Fruit fly (Drosophila melanogaster): ENCODE data around the gene H15.

H15 gene

DNA sequence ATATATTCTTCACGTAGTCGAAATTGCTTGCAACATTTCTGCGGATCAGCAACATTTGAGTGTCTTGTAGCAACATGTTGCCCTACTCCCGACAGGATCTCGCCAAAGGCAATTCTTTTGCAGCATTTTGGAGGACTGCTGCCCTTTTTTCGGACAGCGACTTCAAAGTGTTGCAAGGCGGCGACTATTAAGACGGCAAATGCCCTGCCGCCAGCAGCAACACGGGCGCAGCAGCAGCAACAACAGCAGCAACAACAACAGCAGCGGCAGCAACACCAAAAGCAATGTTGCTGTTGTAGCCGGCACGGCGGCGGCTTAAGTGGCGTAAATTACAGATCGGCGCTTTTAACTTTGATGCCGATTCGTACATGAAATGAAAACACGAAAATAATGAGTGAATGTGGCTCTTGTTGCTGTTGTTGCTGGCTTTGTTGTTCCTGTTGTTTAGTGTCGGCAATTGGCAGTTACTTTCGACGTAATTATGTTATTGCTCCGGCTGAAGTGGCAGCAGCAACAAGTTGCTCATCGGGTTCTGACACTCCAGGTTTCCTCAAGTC, 10.6 kb downstream of the H15 start:
- TF ChIP-seq CG17801 (GFP tag; optimal IDR thresholded peaks at IDR 0.05; ENCODE audit: partially characterized antibody), result no peak

DNA sequence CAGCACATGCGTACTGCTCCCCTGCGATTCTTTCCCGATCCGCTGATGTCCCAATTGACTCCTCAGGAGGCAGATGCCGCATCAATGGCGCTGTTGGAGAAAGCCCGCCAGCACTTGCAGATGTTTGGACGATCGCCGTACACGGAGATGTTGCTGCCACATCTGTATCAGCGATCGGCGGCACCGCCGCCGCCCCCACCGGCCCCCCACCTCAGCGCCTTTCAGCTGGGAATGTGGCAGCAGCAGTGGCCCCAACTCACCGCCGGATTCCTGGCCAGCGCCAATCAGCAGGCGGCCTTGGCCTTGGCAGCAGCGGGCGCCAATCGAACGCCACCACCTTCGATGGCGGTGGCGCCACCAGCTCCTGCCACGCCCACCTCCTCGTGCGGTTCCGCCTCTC, 11.3 kb downstream of the H15 start:
- no peak for TF ChIP-seq CG17801 (GFP tag; optimal IDR thresholded peaks at IDR 0.05; ENCODE audit: partially characterized antibody)

DNA sequence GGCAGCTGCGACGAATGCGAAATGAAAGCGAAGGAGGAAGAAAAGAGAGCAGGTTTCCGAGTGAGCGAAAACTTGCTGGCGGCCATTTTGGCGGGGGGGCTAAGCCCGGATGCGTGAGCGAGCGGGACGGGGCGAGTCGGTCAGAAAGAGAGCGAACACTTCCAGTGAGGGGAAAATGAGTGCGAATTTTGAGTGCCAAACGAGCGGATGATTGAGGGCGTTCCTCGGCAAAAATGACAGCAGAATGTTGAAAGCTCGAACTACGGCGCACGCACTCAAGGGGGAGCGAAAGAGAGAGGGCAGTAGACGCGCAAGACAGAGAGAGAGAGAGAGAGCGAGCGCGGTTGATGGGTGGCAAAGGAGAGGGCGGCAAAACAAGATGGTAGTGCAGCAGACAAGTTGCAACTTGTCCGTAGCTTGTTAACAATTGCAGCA, 17.5 kb downstream of the H15 start:
- no peak for TF ChIP-seq CG17801 (GFP tag; optimal IDR thresholded peaks at IDR 0.05; ENCODE audit: partially characterized antibody)

DNA sequence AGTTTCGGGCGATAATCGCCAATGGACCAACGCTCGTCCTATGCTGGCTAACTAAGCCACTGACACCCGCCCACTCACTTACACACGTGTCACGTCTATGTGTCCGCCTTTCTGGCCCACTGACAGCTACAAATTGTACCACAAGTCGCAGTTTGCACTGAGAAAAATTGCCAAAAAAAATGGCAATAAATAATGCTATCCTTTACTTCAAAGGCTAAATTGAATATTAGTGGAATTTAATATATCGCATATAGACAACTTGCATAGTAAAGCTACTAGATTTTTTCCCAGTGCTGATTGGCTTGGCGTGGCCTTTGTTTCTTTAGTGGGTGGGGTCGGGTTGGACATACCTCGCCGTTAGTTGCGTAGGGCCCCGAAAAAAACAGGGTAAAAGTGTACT, 21.3 kb downstream of the H15 start:
- TF ChIP-seq CG17801 (GFP tag; optimal IDR thresholded peaks at IDR 0.05; ENCODE audit: partially characterized antibody), result no peak

DNA sequence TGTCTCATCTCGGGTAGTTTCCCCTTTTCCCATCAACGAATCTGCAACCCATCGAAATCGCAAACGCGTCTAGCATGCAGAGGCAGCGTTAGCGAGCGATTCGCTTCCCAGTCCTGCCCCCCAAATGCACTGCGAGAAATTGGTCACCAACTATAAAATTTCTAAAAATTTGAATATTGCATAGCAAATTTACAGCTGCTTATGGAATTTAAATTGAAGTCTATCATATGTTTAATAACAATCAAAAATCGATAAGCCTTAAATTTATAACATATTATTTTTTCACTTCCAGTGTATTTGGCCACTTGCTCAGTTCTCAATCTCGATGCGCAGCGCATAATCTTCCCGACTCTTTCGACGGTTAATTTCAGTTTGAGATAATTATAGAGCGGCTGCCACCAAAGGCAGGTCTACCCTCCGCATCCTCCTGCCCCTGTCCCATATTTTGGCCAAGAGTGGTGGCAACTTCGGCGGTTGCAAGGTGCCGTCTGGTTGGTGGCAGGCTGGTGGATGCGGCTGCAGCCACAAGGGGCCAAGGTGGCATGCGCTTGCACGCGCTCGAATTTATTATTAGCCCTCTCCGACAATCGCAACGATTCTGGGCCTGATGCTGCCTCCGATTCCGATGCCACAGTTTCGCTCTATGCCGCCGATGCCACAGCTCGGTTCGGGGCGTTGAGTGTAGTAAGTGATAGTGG, 22.9 kb downstream of the H15 start:
- TF ChIP-seq CG17801 (GFP tag; optimal IDR thresholded peaks at IDR 0.05; ENCODE audit: partially characterized antibody), result no peak

DNA sequence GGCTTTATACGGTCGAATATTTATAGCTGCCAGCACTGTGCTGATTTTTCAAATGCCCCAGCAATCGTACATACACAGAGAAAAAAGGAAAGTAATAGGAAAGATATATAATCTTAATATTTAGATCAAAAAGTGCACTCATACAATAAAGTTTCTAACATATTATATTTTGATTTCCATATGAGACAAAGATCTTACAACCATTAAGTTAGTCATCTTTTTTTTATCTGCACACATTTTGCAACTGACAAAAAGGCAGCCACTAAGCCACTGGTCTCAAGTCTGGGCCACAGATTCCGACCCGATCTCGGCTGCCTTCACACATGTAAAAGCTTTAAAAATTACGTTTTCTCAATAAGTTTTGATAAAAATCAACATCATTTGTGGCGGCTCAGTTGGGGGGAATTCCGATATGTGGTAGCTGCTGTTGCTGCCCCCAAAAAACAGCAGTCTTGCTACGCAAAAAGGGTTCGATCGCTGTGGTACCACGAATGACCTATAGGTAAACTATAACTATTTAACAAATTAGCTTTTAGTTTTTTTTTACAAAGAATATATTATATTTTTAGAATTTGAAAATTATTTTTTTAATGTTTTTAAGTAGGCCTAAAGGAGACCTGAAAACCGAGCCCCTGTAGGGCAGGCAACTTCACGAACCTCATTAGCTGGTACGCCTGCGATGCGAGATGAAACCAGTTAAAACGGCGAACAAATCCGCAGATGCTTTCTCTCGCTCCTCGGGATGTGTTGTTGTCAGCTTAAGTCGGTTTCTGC, 24.9 kb downstream of the H15 start:
- no peak for TF ChIP-seq CG17801 (GFP tag; optimal IDR thresholded peaks at IDR 0.05; ENCODE audit: partially characterized antibody)

DNA sequence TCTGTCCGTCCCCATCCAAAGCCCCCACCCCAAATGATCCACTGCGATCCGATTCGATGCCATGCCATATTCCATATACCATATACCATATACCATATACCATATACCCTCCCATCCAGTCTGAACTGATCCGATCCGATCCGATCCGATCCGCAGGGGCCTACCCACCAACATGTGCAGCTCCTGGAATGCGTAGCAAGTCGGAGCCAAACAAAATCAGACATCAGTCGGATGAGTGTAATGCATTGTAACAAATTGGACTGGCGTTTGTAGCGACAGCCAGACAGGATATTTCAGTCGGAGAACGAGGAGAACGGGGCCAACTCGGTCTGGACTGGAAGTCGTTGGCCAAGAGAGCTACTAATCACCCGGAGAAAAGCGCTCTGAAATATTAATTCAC, 25.7 kb downstream of the H15 start:
- no peak for TF ChIP-seq CG17801 (GFP tag; optimal IDR thresholded peaks at IDR 0.05; ENCODE audit: partially characterized antibody)

DNA sequence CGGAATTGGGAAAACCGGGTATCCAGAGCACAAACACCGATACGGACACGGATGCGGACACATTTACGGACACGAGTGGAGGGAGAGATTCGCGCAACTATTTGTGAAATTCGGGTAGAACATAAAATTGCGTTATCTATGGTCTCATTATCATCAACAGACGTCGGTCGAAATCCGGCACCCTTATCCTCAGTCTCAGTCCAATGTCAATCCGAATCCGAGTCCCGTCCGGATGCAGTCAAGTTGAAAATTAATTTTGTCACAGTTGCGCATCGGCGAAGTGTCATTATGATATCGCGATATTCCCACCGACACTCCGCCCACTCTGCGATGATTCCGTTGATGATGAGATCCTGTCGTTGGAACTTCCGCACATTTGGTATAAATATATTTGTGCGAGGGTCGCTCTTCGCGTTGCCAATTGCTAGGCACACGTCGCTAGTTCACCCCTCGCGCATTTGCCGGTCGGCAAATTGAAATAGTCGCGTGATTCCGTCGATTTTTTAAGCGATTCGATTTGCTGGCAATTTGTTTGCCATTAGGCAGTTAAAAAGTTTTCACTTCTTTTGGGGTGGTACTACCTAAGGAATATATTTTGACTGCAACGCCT, 28.0 kb downstream of the H15 start:
- TF ChIP-seq CG17801 (GFP tag; optimal IDR thresholded peaks at IDR 0.05; ENCODE audit: partially characterized antibody), result no peak

DNA sequence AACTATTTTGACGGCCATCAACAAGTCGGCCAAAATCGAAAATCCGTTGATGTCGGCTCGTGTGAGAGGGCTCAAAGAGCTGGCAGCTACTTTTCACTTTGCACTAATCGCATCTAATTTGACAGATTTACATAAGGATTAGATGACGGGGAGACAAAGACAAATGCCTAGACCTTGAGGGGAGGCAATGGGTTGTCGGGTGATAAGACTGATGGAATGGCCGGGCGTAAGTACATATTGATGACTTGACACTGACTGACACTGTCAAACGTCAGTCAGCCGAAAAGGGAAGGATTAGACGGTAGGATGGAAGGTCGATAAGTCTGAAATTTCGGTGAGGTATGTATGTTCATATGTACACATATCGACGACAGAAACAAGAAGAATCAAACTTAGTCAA, 28.7 kb downstream of the H15 start:
- no peak for TF ChIP-seq CG17801 (GFP tag; optimal IDR thresholded peaks at IDR 0.05; ENCODE audit: partially characterized antibody)

DNA sequence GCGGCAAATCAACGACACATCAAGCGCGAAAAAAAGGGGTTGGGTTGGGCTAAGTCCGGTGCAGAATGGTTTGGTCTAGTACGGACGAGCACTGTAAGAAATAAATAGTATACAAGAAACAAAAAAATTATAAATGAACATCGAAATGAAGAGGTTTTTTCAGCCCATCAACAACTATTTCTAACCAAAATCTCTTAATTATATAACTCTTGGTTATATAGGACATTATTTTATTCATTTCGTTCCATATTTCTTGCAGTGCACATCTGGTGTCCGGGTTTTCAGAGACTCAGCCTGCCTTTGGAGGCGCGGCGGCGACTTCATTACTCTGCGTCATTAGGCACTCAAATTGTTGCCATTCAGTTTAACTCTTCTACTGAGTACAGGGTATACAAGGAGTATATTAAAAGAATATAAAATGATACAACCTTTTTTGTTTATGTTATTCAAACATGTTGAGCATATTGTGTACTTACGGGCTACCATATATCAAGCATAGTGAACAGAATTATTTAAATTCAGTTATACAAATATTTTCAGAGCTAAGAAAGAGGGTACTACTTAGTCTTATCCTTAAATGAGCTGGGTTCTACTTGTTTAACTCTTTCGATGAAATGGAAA, 29.4 kb downstream of the H15 start:
- TF ChIP-seq CG17801 (GFP tag; optimal IDR thresholded peaks at IDR 0.05; ENCODE audit: partially characterized antibody), result no peak

DNA sequence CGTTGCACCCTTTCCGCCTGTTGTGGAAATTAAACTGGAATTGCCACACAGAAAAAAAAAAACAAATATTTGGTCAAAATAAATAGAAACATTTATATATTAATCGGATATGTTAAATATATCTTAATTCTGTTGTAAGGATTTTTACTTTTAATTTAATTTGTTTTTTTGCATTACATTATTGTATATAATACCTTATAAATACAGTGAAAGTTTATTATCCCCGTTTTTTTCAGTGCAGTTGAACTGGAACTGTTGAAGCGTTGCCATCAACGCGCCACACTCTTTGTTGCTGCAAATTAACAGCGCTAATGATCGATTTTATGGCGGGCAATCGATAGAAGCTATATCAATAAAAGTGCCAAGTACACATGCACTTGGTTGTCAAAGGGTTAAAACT, 30.2 kb downstream of the H15 start:
- no peak for TF ChIP-seq CG17801 (GFP tag; optimal IDR thresholded peaks at IDR 0.05; ENCODE audit: partially characterized antibody)

DNA sequence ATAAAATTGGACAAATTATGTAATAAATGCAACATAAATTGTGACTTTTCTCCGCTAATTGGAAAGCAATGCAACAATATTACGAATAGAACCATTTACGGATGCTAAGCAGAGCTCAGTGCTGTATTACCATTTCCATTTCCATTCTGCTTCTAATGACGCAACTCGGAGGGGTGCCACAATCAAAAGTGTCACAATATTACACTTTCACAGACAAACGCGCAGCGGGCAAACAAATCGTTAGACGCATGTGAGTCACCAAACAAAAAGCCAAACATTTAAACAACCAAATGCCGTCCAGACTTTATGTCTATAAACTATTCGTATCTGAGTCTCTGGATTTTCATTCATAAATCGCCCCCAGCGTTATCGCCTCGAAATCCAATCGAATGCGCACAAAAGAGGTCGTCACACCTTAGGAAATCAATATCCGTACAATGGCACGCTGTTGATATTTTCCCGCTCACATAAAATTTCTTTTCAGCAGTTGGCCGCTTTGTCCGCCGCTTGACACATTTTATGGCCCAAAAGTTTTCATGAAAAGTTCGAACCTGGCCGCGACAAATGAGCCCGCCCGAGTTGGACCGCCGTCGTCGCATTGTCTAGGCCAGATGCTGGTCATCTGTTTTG, 38.4 kb downstream of the H15 start:
- no peak for TF ChIP-seq CG17801 (GFP tag; optimal IDR thresholded peaks at IDR 0.05; ENCODE audit: partially characterized antibody)

DNA sequence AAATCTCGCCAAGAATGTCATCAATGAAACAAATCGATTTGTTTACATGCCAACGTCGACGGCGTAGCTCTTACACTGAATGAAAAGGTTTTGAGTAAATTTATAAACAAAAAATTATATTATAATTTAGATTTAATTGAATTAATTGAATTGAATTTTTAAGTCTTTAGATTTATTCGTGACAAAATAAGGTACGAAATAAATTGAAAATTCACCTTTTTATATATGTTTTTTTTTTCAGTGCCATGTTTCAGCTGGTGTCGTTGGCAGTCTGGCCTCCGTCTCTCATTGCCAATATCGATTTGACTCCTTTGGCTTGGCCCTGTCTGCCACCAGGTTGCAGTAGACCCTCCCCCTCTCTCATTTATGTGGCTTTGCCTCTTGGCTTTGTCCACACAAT, 40.6 kb downstream of the H15 start:
- TF ChIP-seq CG17801 (GFP tag; optimal IDR thresholded peaks at IDR 0.05; ENCODE audit: partially characterized antibody), result no peak

DNA sequence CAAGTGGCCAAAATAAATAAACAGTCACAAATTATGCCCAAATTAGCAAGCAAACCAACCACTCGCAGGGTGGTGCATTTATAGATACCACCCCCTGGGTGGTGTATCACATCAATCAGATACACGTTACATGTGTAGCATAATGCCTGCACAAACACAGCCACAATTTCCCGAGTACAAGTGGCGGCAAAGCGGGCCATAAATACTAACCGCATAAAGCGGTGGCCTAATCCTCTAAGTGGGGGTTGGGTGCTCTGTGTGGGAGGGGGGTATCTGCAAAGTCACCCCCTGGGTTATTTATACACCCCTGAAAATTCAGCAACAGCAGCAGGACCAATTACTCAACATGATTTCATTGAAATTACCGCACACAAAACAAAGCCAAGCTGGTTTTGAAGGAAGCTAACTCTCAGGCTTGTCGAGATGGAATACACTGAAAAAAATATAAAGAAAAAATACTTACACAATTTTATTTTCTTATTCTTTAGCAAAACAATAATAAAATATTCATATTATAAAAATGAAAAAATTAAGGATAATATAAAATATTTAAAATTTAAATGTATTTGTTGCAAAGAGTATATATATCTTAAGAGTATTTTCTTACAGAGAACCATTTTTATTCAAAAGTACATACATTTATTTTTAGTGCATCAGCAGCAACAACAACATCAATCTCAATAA, 41.5 kb downstream of the H15 start:
- no peak for TF ChIP-seq CG17801 (GFP tag; optimal IDR thresholded peaks at IDR 0.05; ENCODE audit: partially characterized antibody)
